Worm (Caenorhabditis elegans): Measurements from ENCODE around the gene F22F7.7.

F22F7.7 gene

DNA sequence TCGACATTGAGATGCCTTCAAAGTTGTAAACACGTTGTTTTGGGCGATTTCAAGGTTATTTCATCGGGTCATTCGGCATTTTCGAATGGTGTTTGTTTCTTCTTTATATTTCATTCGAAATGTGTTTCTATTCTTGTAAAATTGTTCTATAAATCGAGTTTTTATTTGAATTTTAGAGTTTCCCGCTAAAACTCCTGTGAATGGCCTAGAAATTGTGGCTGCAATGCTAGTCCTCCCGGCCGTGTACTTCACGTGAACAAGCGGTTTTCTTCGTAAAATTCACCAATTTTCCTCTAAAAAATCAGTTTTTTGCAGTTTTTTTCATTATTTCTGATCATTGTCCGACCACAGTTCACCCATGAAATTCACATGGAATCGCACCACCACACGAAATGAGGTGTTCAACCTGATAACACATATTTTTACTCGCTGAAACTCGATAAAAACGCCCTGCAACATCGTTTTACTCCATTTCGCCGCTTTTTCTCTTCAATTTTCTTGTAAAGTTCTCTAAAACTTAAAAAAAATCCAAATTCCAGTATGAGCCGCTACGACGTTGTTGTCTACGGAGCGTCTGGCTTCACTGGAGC, 12.8 kb downstream of the F22F7.7 start, which contains the start of gene ldp-1:
TSS of gene ldp-1 (plus strand) at position 540 of the 590 bp plus-strand sequence.
- TF ChIP-seq lsy-2 (tag; optimal IDR thresholded peaks at IDR 0.05) (peak; percentile 52 to 81), egl-27 (tag; optimal IDR thresholded peaks at IDR 0.05) (peak; percentile 30), snpc-4 (tag; optimal IDR thresholded peaks at IDR 0.05) (peak; percentile 23), F13H6.1 (tag; optimal IDR thresholded peaks at IDR 0.05) (peak; percentile 70), ztf-4 (tag; optimal IDR thresholded peaks at IDR 0.05) (no peak), crh-2 (tag; optimal IDR thresholded peaks at IDR 0.05) (peak; percentile 60), alr-1 (tag; optimal IDR thresholded peaks at IDR 0.05) (no peak), sma-9 (GFP tag; optimal IDR thresholded peaks at IDR 0.05) (peak; percentile 87), sma-9 (tag; optimal IDR thresholded peaks at IDR 0.05) (no peak), blmp-1 (tag; optimal IDR thresholded peaks at IDR 0.05; ENCODE audit: insufficient read depth) (no peak), C34F6.9 (tag; optimal IDR thresholded peaks at IDR 0.05) (peak; percentile 62), nhr-25 (tag; optimal IDR thresholded peaks at IDR 0.05) (peak; percentile 19), unc-55 (GFP tag; optimal IDR thresholded peaks at IDR 0.05) (peak; percentile 64), sma-3 (GFP tag; optimal IDR thresholded peaks at IDR 0.05) (peak; percentile 63), gmeb-1 (tag; optimal IDR thresholded peaks at IDR 0.05) (peak; percentile 88), sem-4 (tag; optimal IDR thresholded peaks at IDR 0.05) (peak; percentile 11), nhr-21 (tag; optimal IDR thresholded peaks at IDR 0.05) (peak; percentile 12), ceh-16 (tag; optimal IDR thresholded peaks at IDR 0.05) (no peak), elt-1 (tag; optimal IDR thresholded peaks at IDR 0.05) (no peak), lin-13 (GFP tag; optimal IDR thresholded peaks at IDR 0.05) (peak; percentile 48), nhr-6 (tag; optimal IDR thresholded peaks at IDR 0.05) (peak; percentile 39)

- TF ChIP-seq alr-1 (tag; optimal IDR thresholded peaks at IDR 0.05) (no peak), F13H6.1 (tag; optimal IDR thresholded peaks at IDR 0.05) (no peak), nhr-129 (tag; optimal IDR thresholded peaks at IDR 0.05) (peak; percentile 51)
Observed at ce11 chrV:2126554-2126953, 13.3 kb downstream of the F22F7.7 start.

- no peak for TF ChIP-seq sma-9 (GFP tag; optimal IDR thresholded peaks at IDR 0.05)
- no peak for TF ChIP-seq sma-9 (tag; optimal IDR thresholded peaks at IDR 0.05)
- TF ChIP-seq elt-3 (tag; optimal IDR thresholded peaks at IDR 0.05) = no peak
- TF ChIP-seq crh-2 (tag; optimal IDR thresholded peaks at IDR 0.05) = no peak
- TF ChIP-seq fos-1 (tag; optimal IDR thresholded peaks at IDR 0.05) = peak; percentile 7
Observed at ce11 chrV:2123164-2123563, 16.7 kb downstream of the F22F7.7 start.

DNA sequence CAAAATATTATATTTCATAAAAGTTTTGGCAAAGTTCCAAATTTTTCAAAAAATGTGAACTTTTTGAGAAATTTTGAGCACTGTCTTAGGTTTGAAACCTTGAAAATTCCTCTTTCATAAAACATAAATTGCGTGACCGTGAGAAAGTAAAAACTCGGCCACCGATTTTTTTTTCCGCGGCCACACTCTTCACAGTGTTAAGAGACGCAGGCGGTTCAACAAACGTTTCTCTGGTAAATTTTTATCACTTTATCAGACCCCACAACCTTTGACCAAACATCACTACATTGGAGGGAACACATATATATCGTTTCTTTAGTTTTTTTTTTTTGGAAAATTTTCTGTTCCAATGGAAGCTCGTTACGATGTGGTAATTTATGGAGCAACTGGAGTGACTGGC, 17.3 kb downstream of the F22F7.7 start, which contains the start of gene F22F7.2:
TSS of gene F22F7.2 (plus strand) at position 266 of the 400 bp plus-strand sequence.
- no peak for TF ChIP-seq ztf-1 (GFP tag; conservative IDR thresholded peaks at IDR 0.05)
- no peak for TF ChIP-seq nhr-237 (tag; optimal IDR thresholded peaks at IDR 0.05)
- TF ChIP-seq sma-9 (GFP tag; optimal IDR thresholded peaks at IDR 0.05) = peak; percentile 16
- no peak for TF ChIP-seq sma-9 (tag; optimal IDR thresholded peaks at IDR 0.05)
- peak; percentile 14 for TF ChIP-seq crh-2 (tag; optimal IDR thresholded peaks at IDR 0.05)
- no peak for TF ChIP-seq fos-1 (tag; optimal IDR thresholded peaks at IDR 0.05)

DNA sequence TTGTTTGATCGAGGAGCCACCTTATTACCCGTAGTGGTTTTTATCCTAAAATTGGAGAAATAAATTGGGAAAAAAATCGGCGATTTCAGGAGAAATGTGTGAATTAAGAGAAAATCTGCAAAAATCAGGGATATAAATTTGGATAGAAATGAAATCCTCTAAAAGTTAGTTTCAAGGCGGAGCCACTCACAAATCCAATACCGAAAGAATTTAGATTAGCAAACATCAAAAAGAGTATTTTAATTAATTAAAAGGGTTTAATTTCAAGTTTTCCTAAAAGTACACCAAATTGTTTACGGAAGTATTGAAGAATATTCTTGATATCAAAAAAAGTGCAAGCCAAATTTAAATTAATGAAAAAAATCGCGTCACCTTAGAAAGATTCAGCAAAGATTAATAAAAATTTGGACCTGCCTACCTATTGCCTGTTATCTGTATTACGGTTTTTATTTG, 17.9 kb downstream of the F22F7.7 start, which contains the start of gene F22F7.8:
TSS of gene F22F7.8 (minus strand) at position 51 of the 453 bp plus-strand sequence.
- no peak for TF ChIP-seq nhr-25 (tag; optimal IDR thresholded peaks at IDR 0.05)
- TF ChIP-seq dmd-4 (tag; optimal IDR thresholded peaks at IDR 0.05) = no peak
- no peak for TF ChIP-seq nhr-11 (tag; optimal IDR thresholded peaks at IDR 0.05)
- TF ChIP-seq nhr-21 (tag; optimal IDR thresholded peaks at IDR 0.05) = no peak
- TF ChIP-seq lin-39 (tag; optimal IDR thresholded peaks at IDR 0.05) = no peak
- no peak for TF ChIP-seq C34F6.9 (tag; optimal IDR thresholded peaks at IDR 0.05)
- no peak for TF ChIP-seq zag-1 (tag; optimal IDR thresholded peaks at IDR 0.05)
- TF ChIP-seq ztf-1 (GFP tag; conservative IDR thresholded peaks at IDR 0.05) = no peak
- no peak for TF ChIP-seq ceh-82 (tag; optimal IDR thresholded peaks at IDR 0.05)
- no peak for TF ChIP-seq unc-39 (tag; optimal IDR thresholded peaks at IDR 0.05)
- TF ChIP-seq unc-62 (GFP tag; optimal IDR thresholded peaks at IDR 0.05) = no peak

Measured in whole organism, L2 larva.